Worm (Caenorhabditis elegans) whole organism, mixed stage, embryonic: ENCODE results near the gene C25H3.1.

ENCODE experiments used
- M03D4.4 ChIP-seq: sonication (generic microtip); optimal IDR thresholded peaks from 2 replicates; lab custom pipeline; 2017; ENCODE audit warnings: mild to moderate bottlenecking, missing genetic modification characterization, missing compliant biosample characterization
- bed-3 ChIP-seq: fragments of 200-800 bp; sonication (Bioruptor generic); optimal IDR thresholded peaks from 3 replicates; lab custom pipeline; 2018; ENCODE audit warnings: mild to moderate bottlenecking, missing genetic modification characterization, moderate library complexity, missing compliant biosample characterization
- blmp-1 ChIP-seq: fragments of 150-350 bp; optimal IDR thresholded peaks from 2 replicates; lab custom pipeline; 2014; ENCODE audit warnings: missing biosample characterization, missing genetic modification characterization
- ceh-39 ChIP-seq: fragments of 150-350 bp; optimal IDR thresholded peaks from 2 replicates; lab custom pipeline; 2014; ENCODE audit warnings: missing biosample characterization, missing genetic modification characterization
- ceh-43 ChIP-seq: fragments of 200-800 bp; sonication (Bioruptor generic); optimal IDR thresholded peaks from 2 replicates; lab custom pipeline; 2018; ENCODE audit warnings: mild to moderate bottlenecking, missing genetic modification characterization, moderate library complexity, missing compliant biosample characterization
- ceh-83 ChIP-seq: fragments of 200-800 bp; sonication (Bioruptor generic); optimal IDR thresholded peaks from 2 replicates; lab custom pipeline; 2018; ENCODE audit warnings: mild to moderate bottlenecking, missing genetic modification characterization, missing compliant biosample characterization
- ces-1 ChIP-seq: fragments of 150-350 bp; optimal IDR thresholded peaks from 2 replicates; lab custom pipeline; 2014; ENCODE audit warnings: missing biosample characterization, missing genetic modification reagents, missing genetic modification characterization
- cnd-1 ChIP-seq: fragments of 200-800 bp; sonication (Bioruptor generic); optimal IDR thresholded peaks from 2 replicates; lab custom pipeline; 2018; ENCODE audit warnings: mild to moderate bottlenecking, missing genetic modification characterization, missing compliant biosample characterization
- elt-1 ChIP-seq: sonication (generic microtip); optimal IDR thresholded peaks from 2 replicates; lab custom pipeline; 2017; ENCODE audit warnings: missing genetic modification characterization, mild to moderate bottlenecking, missing compliant biosample characterization, antibody characterized with exemption, moderate library complexity, borderline replicate concordance; ENCODE audit not compliant: insufficient read depth
- elt-3 ChIP-seq: fragments of 150-350 bp; optimal IDR thresholded peaks from 2 replicates; lab custom pipeline; 2014; ENCODE audit warnings: missing biosample characterization, missing genetic modification characterization
- ham-2 ChIP-seq: fragments of 200-800 bp; sonication (Bioruptor generic); optimal IDR thresholded peaks from 2 replicates; lab custom pipeline; 2018; ENCODE audit warnings: mild to moderate bottlenecking, missing genetic modification characterization, missing compliant biosample characterization
- hlh-1 ChIP-seq: fragments of 150-350 bp; optimal IDR thresholded peaks from 2 replicates; lab custom pipeline; 2014; ENCODE audit warnings: missing biosample characterization, missing genetic modification reagents, missing genetic modification characterization
- lin-13 ChIP-seq: fragments of 150-350 bp; optimal IDR thresholded peaks from 2 replicates; lab custom pipeline; 2014; ENCODE audit warnings: missing biosample characterization, missing genetic modification characterization
- lin-32 ChIP-seq: fragments of 200-800 bp; sonication (Bioruptor generic); optimal IDR thresholded peaks from 2 replicates; lab custom pipeline; 2018; ENCODE audit warnings: mild to moderate bottlenecking, missing genetic modification characterization, missing compliant biosample characterization
- lsy-2 ChIP-seq: fragments of 150-350 bp; optimal IDR thresholded peaks from 2 replicates; lab custom pipeline; 2014; ENCODE audit warnings: missing biosample characterization, missing genetic modification characterization
- mab-5 ChIP-seq: fragments of 150-350 bp; optimal IDR thresholded peaks from 2 replicates; lab custom pipeline; 2014; ENCODE audit warnings: missing biosample characterization, missing genetic modification characterization
- mep-1 ChIP-seq: fragments of 150-350 bp; optimal IDR thresholded peaks from 2 replicates; lab custom pipeline; 2017; ENCODE audit warnings: missing biosample characterization, missing genetic modification reagents, missing genetic modification characterization, inconsistent platforms
- mls-2 ChIP-seq: sonication (generic microtip); optimal IDR thresholded peaks from 2 replicates; lab custom pipeline; 2016; ENCODE audit warnings: mild to moderate bottlenecking, missing genetic modification characterization, moderate library complexity, missing compliant biosample characterization
- nhr-12 ChIP-seq: fragments of 150-350 bp; optimal IDR thresholded peaks from 2 replicates; lab custom pipeline; 2014; ENCODE audit warnings: missing biosample characterization, missing genetic modification characterization
- nhr-2 ChIP-seq: fragments of 150-350 bp; optimal IDR thresholded peaks from 2 replicates; lab custom pipeline; 2014; ENCODE audit warnings: missing biosample characterization, missing genetic modification characterization
- nhr-237 ChIP-seq: fragments of 150-350 bp; optimal IDR thresholded peaks from 2 replicates; lab custom pipeline; 2014; ENCODE audit warnings: missing biosample characterization, missing genetic modification characterization
- pha-4 ChIP-seq: fragments of 150-350 bp; optimal IDR thresholded peaks from 2 replicates; lab custom pipeline; 2018; ENCODE audit warnings: missing biosample characterization, missing genetic modification reagents, missing genetic modification characterization
- sem-2 ChIP-seq: fragments of 200-800 bp; sonication (Bioruptor generic); optimal IDR thresholded peaks from 2 replicates; lab custom pipeline; 2018; ENCODE audit warnings: mild to moderate bottlenecking, missing genetic modification characterization, missing compliant biosample characterization
- sptf-1 ChIP-seq: sonication (generic microtip); optimal IDR thresholded peaks from 2 replicates; lab custom pipeline; 2017; ENCODE audit warnings: mild to moderate bottlenecking, missing genetic modification characterization, moderate library complexity, missing compliant biosample characterization
- tbx-8 ChIP-seq: fragments of 200-800 bp; sonication (Bioruptor generic); optimal IDR thresholded peaks from 2 replicates; lab custom pipeline; 2018; ENCODE audit warnings: mild to moderate bottlenecking, missing genetic modification characterization, moderate library complexity, missing compliant biosample characterization
- unc-120 ChIP-seq: sonication (generic microtip); optimal IDR thresholded peaks from 2 replicates; lab custom pipeline; 2017; ENCODE audit warnings: missing genetic modification characterization, missing compliant biosample characterization; ENCODE audit not compliant: poor library complexity, severe bottlenecking
- unc-39 ChIP-seq: fragments of 150-350 bp; optimal IDR thresholded peaks from 2 replicates; lab custom pipeline; 2014; ENCODE audit warnings: missing biosample characterization, missing genetic modification characterization
- zip-8 ChIP-seq: fragments of 150-350 bp; optimal IDR thresholded peaks from 2 replicates; lab custom pipeline; 2014; ENCODE audit warnings: missing biosample characterization, missing genetic modification characterization
- ztf-11 ChIP-seq: fragments of 150-350 bp; optimal IDR thresholded peaks from 2 replicates; lab custom pipeline; 2014; ENCODE audit warnings: missing biosample characterization, missing genetic modification characterization

Gene C25H3.1

ce11 chrII:5669580-5669979, 29.3 kb upstream of the C25H3.1 start, which contains the start of gene C25H3.17:
C25H3.17 (minus strand) TSS chrII:5669680.
- TF ChIP-seq ceh-43 (GFP tag; lab: Kevin White, UChicago) (no peak), cnd-1 (tag; lab: Kevin White, UChicago) (no peak), unc-39 (tag; lab: Kevin White, UChicago) (no peak), mab-5 (tag; lab: Kevin White, UChicago) (no peak), ceh-39 (no peak), nhr-2 (tag; lab: Kevin White, UChicago) (no peak), nhr-237 (tag; lab: Kevin White, UChicago) (no peak), lin-13 (tag; lab: Kevin White, UChicago) (no peak), M03D4.4 (tag; lab: Kevin White, UChicago) (no peak), blmp-1 (no peak)
- TF ChIP-seq, all 35 proteins: peak for 0

ce11 chrII:5680703-5681102, 18.2 kb upstream of the C25H3.1 start, which contains the start of gene flp-27:
flp-27 (plus strand) TSS chrII:5681003.
- TF ChIP-seq sem-2 (GFP tag; lab: Kevin White, UChicago) (no peak), zip-8 (tag; lab: Kevin White, UChicago) (no peak), mls-2 (tag; lab: Kevin White, UChicago) (no peak), mep-1 (tag; lab: Kevin White, UChicago) (no peak), sptf-1 (tag; lab: Kevin White, UChicago) (no peak)
- TF ChIP-seq, all 35 proteins: peak for 0

ce11 chrII:5688959-5689358, 9.9 kb upstream of the C25H3.1 start, which contains the start of gene C25H3.11:
C25H3.11 (minus strand) TSS chrII:5689040.
- TF ChIP-seq hlh-1 (tag; lab: Kevin White, UChicago) (no peak), mep-1 (tag; lab: Kevin White, UChicago) (peak; percentile 6), M03D4.4 (tag; lab: Kevin White, UChicago) (peak; percentile 8), lin-32 (GFP tag; lab: Kevin White, UChicago) (no peak), nhr-2 (tag; lab: Kevin White, UChicago) (peak; percentile 12)
- TF ChIP-seq, all 35 proteins: peak for 3

ce11 chrII:5691216-5691771, 7.6 kb upstream of the C25H3.1 start, which contains the start of the genes ndub-5 and eif-2D:
ndub-5 (minus strand) TSS chrII:5691353.
eif-2D (plus strand) TSS chrII:5691721.
- TF ChIP-seq tbx-8 (no peak), lsy-2 (peak; percentile 2), mep-1 (tag; lab: Kevin White, UChicago) (peak; percentile 37)

- TF ChIP-seq sptf-1 (tag; lab: Kevin White, UChicago) (no peak), elt-1 (tag; lab: Kevin White, UChicago) (no peak), ztf-11 (tag; lab: Kevin White, UChicago) (no peak), cnd-1 (tag; lab: Kevin White, UChicago) (no peak), lsy-2 (no peak), tbx-8 (no peak), nhr-237 (tag; lab: Kevin White, UChicago) (no peak), ces-1 (GFP tag; lab: Kevin White, UChicago) (no peak), unc-120 (tag; lab: Kevin White, UChicago) (no peak), blmp-1 (no peak), elt-3 (tag; lab: Kevin White, UChicago) (no peak), zip-8 (tag; lab: Kevin White, UChicago) (no peak), nhr-12 (tag; lab: Kevin White, UChicago) (no peak), ceh-43 (GFP tag; lab: Kevin White, UChicago) (no peak), nhr-2 (tag; lab: Kevin White, UChicago) (no peak), unc-39 (tag; lab: Kevin White, UChicago) (no peak)
Measured at ce11 chrII:5693893-5694292, 5.0 kb upstream of the C25H3.1 start, which contains the start of gene C25H3.3. C25H3.3 (plus strand) TSS chrII:5694193.

- TF ChIP-seq lsy-2 (no peak), ceh-39 (no peak), cnd-1 (tag; lab: Kevin White, UChicago) (no peak), unc-39 (tag; lab: Kevin White, UChicago) (no peak), ham-2 (no peak), lin-13 (tag; lab: Kevin White, UChicago) (no peak), ceh-83 (no peak), M03D4.4 (tag; lab: Kevin White, UChicago) (no peak), pha-4 (tag; lab: Kevin White, UChicago) (no peak), sptf-1 (tag; lab: Kevin White, UChicago) (no peak), bed-3 (GFP tag; lab: Kevin White, UChicago) (no peak), sem-2 (GFP tag; lab: Kevin White, UChicago) (no peak), blmp-1 (no peak), ztf-11 (tag; lab: Kevin White, UChicago) (no peak)
- TF ChIP-seq, all 35 proteins: peak for 0
Measured at ce11 chrII:5694798-5695197, 4.1 kb upstream of the C25H3.1 start, which contains the start of gene C25H3.14. C25H3.14 (plus strand) TSS chrII:5695098.
